Worm (Caenorhabditis elegans): ENCODE data around the gene F54D10.9.

Gene F54D10.9

ce11 chrII:3832383-3832782, at the start of gene F54D10.9:
Gene F54D10.9, minus strand, starts transcription at chrII:3832483.
- TF ChIP-seq arid-1 (GFP tag; conservative IDR thresholded peaks at IDR 0.05) (no peak), dpl-1 (GFP tag; optimal IDR thresholded peaks at IDR 0.05) (no peak), mxl-2 (GFP tag; conservative IDR thresholded peaks at IDR 0.05) (no peak), ceh-20 (GFP tag; IDR thresholded peaks at IDR 0.05) (no peak), lin-38 (GFP tag; IDR thresholded peaks at IDR 0.05) (no peak), aly-2 (tag; optimal IDR thresholded peaks at IDR 0.05) (no peak), zip-2 (tag; optimal IDR thresholded peaks at IDR 0.05) (no peak), zip-11 (GFP tag; IDR thresholded peaks at IDR 0.05) (no peak), ceh-62 (tag; optimal IDR thresholded peaks at IDR 0.05) (no peak)

ce11 chrII:3879945-3880344, 47.7 kb upstream of the F54D10.9 start, which contains the start of gene nhr-166:
Gene nhr-166, plus strand, starts transcription at chrII:3880245.
- TF ChIP-seq dmd-6 (GFP tag; IDR thresholded peaks at IDR 0.05) (no peak), daf-8 (GFP tag; IDR thresholded peaks at IDR 0.05) (no peak), nhr-102 (tag; optimal IDR thresholded peaks at IDR 0.05) (no peak), madf-5 (GFP tag; IDR thresholded peaks at IDR 0.05) (no peak), R02D3.7 (tag; optimal IDR thresholded peaks at IDR 0.05) (no peak), hif-1 (tag; optimal IDR thresholded peaks at IDR 0.05) (no peak), mxl-2 (GFP tag; conservative IDR thresholded peaks at IDR 0.05) (no peak), mep-1 (tag; optimal IDR thresholded peaks at IDR 0.05) (no peak), ceh-32 (tag; optimal IDR thresholded peaks at IDR 0.05; ENCODE audit: poor library complexity) (no peak), D1046.2 (GFP tag; IDR thresholded peaks at IDR 0.05) (no peak), nhr-41 (GFP tag; IDR thresholded peaks at IDR 0.05) (no peak), fos-1 (tag; optimal IDR thresholded peaks at IDR 0.05) (no peak), nhr-77 (tag; optimal IDR thresholded peaks at IDR 0.05) (no peak), set-16 (GFP tag; IDR thresholded peaks at IDR 0.05) (no peak), Y5F2A.4 (GFP tag; optimal IDR thresholded peaks at IDR 0.05) (no peak), unc-62 (GFP tag; optimal IDR thresholded peaks at IDR 0.05 in 1 of 2) (no peak), unc-62 (tag; optimal IDR thresholded peaks at IDR 0.05) (no peak), T20F7.1 (GFP tag; optimal IDR thresholded peaks at IDR 0.05) (no peak), Y48G9A.11 (GFP tag; IDR thresholded peaks at IDR 0.05) (no peak), pha-4 (GFP tag; IDR thresholded peaks at IDR 0.05) (no peak), pha-4 (tag; optimal IDR thresholded peaks at IDR 0.05) (no peak)

ce11 chrII:3878330-3878729, 46.0 kb upstream of the F54D10.9 start, which contains the start of gene srh-250:
Gene srh-250, plus strand, starts transcription at chrII:3878630.
- no peak for TF ChIP-seq Y5F2A.4 (GFP tag; optimal IDR thresholded peaks at IDR 0.05)
- TF ChIP-seq hlh-30 (tag; optimal IDR thresholded peaks at IDR 0.05; ENCODE audit: insufficient read depth), result no peak
- no peak for TF ChIP-seq unc-39 (tag; optimal IDR thresholded peaks at IDR 0.05)
- TF ChIP-seq lir-3 (tag; optimal IDR thresholded peaks at IDR 0.05), result no peak
- TF ChIP-seq sdz-12 (GFP tag; optimal IDR thresholded peaks at IDR 0.05), result no peak
- TF ChIP-seq ZK337.2 (GFP tag; IDR thresholded peaks at IDR 0.05), result no peak
- no peak for TF ChIP-seq nhr-48 (tag; optimal IDR thresholded peaks at IDR 0.05)
- no peak for TF ChIP-seq dmd-9 (GFP tag; IDR thresholded peaks at IDR 0.05)
- TF ChIP-seq F44E2.7 (GFP tag; IDR thresholded peaks at IDR 0.05), result no peak
- TF ChIP-seq dmd-6 (GFP tag; IDR thresholded peaks at IDR 0.05), result no peak
- TF ChIP-seq mxl-3 (GFP tag; optimal IDR thresholded peaks at IDR 0.05), result no peak
- TF ChIP-seq snpc-1.2 (GFP tag; IDR thresholded peaks at IDR 0.05), result no peak
- TF ChIP-seq ztf-11 (tag; optimal IDR thresholded peaks at IDR 0.05), result no peak
- TF ChIP-seq unc-130 (GFP tag; optimal IDR thresholded peaks at IDR 0.05), result no peak
- no peak for TF ChIP-seq nhr-76 (tag; optimal IDR thresholded peaks at IDR 0.05)

All from whole organism, L4 larva.